Worm (Caenorhabditis elegans) whole organism, late embryonic: ENCODE data around the gene srj-13.

Experiments
- C08G9.2 ChIP-seq: sonication (generic microtip); optimal IDR thresholded peaks from 2 replicates; lab custom pipeline; 2016; ENCODE audit warnings: mild to moderate bottlenecking, missing genetic modification characterization, moderate library complexity, missing compliant biosample characterization
- F13H6.1 ChIP-seq: sonication (generic microtip); optimal IDR thresholded peaks from 2 replicates; lab custom pipeline; 2016; ENCODE audit warnings: missing genetic modification characterization, missing compliant biosample characterization
- K02D7.2 ChIP-seq: sonication (generic microtip); optimal IDR thresholded peaks from 2 replicates; lab custom pipeline; 2017; ENCODE audit warnings: mild to moderate bottlenecking, missing genetic modification characterization, missing compliant biosample characterization
- T23F11.4 ChIP-seq: fragments of 200-800 bp; sonication (Bioruptor generic); optimal IDR thresholded peaks from 2 replicates; lab custom pipeline; 2018; ENCODE audit warnings: mild to moderate bottlenecking, missing genetic modification characterization, missing compliant biosample characterization
- ama-1 ChIP-seq: fragments of 150-350 bp; optimal IDR thresholded peaks from 2 replicates; lab custom pipeline; 2014
- ceh-14 ChIP-seq: sonication (generic microtip); optimal IDR thresholded peaks from 2 replicates; lab custom pipeline; 2016; ENCODE audit warnings: missing genotype, missing genetic modification characterization, missing compliant biosample characterization
- ceh-18 ChIP-seq: sonication (generic microtip); optimal IDR thresholded peaks from 2 replicates; lab custom pipeline; 2016; ENCODE audit warnings: missing genetic modification characterization, missing compliant biosample characterization
- ceh-19 ChIP-seq: fragments of 200-800 bp; sonication (Bioruptor generic); optimal IDR thresholded peaks from 2 replicates; lab custom pipeline; 2018; ENCODE audit warnings: mild to moderate bottlenecking, missing genetic modification characterization, missing compliant biosample characterization
- ceh-2 ChIP-seq: sonication (generic microtip); optimal IDR thresholded peaks from 2 replicates; lab custom pipeline; 2016; ENCODE audit warnings: missing genotype, missing genetic modification characterization, missing compliant biosample characterization
- ceh-22 ChIP-seq: sonication (generic microtip); optimal IDR thresholded peaks from 2 replicates; lab custom pipeline; 2017; ENCODE audit warnings: missing biosample characterization, missing genetic modification characterization
- ceh-30 ChIP-seq: fragments of 150-350 bp; optimal IDR thresholded peaks from 2 replicates; lab custom pipeline; 2014; ENCODE audit warnings: missing biosample characterization, missing genetic modification characterization
- ceh-34 ChIP-seq: sonication (generic microtip); optimal IDR thresholded peaks from 2 replicates; lab custom pipeline; 2016; ENCODE audit warnings: mild to moderate bottlenecking, missing genetic modification characterization, missing compliant biosample characterization
- ceh-45 ChIP-seq: fragments of 200-800 bp; sonication (Bioruptor generic); IDR thresholded peaks from 2 replicates; pipeline ENCODE4 v1.3.6; 2022; ENCODE audit warnings: missing genetic modification reagents, missing genetic modification characterization, missing compliant biosample characterization
- ceh-48 ChIP-seq: sonication (generic microtip); optimal IDR thresholded peaks from 2 replicates; lab custom pipeline; 2016; ENCODE audit warnings: missing genetic modification characterization, inconsistent platforms, missing compliant biosample characterization
- ceh-6 ChIP-seq: fragments of 200-800 bp; sonication (Bioruptor generic); optimal IDR thresholded peaks from 2 replicates; lab custom pipeline; 2018; ENCODE audit warnings: mild to moderate bottlenecking, missing genetic modification characterization, missing compliant biosample characterization
- ceh-9 ChIP-seq: sonication (generic microtip); optimal IDR thresholded peaks from 2 replicates; lab custom pipeline; 2016; ENCODE audit warnings: mild to moderate bottlenecking, missing genetic modification characterization, inconsistent platforms, missing compliant biosample characterization
- che-1 ChIP-seq: sonication (generic microtip); optimal IDR thresholded peaks from 2 replicates; lab custom pipeline; 2016; ENCODE audit warnings: mild to moderate bottlenecking, missing genetic modification characterization, missing compliant biosample characterization
- dmd-4 ChIP-seq: sonication (generic microtip); optimal IDR thresholded peaks from 2 replicates; lab custom pipeline; 2016; ENCODE audit warnings: borderline replicate concordance, missing genetic modification characterization, missing compliant biosample characterization
- ets-4 ChIP-seq: sonication (generic microtip); optimal IDR thresholded peaks from 2 replicates; lab custom pipeline; 2016; ENCODE audit warnings: missing genetic modification characterization, missing compliant biosample characterization
- fax-1 ChIP-seq: sonication (generic microtip); optimal IDR thresholded peaks from 2 replicates; lab custom pipeline; 2016; ENCODE audit warnings: missing genotype, missing genetic modification characterization, missing compliant biosample characterization
- fkh-6 ChIP-seq: sonication (generic microtip); optimal IDR thresholded peaks from 2 replicates; lab custom pipeline; 2016; ENCODE audit warnings: missing genetic modification characterization, missing compliant biosample characterization
- gmeb-2 ChIP-seq: sonication (generic microtip); optimal IDR thresholded peaks from 2 replicates; lab custom pipeline; 2016; ENCODE audit warnings: missing genetic modification characterization, inconsistent platforms, missing compliant biosample characterization
- hlh-13 ChIP-seq: fragments of 200-800 bp; sonication (Bioruptor generic); optimal IDR thresholded peaks from 2 replicates; lab custom pipeline; 2018; ENCODE audit warnings: mild to moderate bottlenecking, missing genetic modification characterization, missing compliant biosample characterization
- hlh-6 ChIP-seq: sonication (generic microtip); optimal IDR thresholded peaks from 2 replicates; lab custom pipeline; 2016; ENCODE audit warnings: missing genotype, missing genetic modification characterization, missing compliant biosample characterization
- hlh-8 ChIP-seq: sonication (generic microtip); optimal IDR thresholded peaks from 2 replicates; lab custom pipeline; 2016; ENCODE audit warnings: missing genotype, missing genetic modification characterization, missing compliant biosample characterization
- madf-2 ChIP-seq: sonication (generic microtip); optimal IDR thresholded peaks from 2 replicates; lab custom pipeline; 2017; ENCODE audit warnings: missing genetic modification characterization, missing compliant biosample characterization
- nfya-1 ChIP-seq: sonication (generic microtip); optimal IDR thresholded peaks from 2 replicates; lab custom pipeline; 2017; ENCODE audit warnings: missing genetic modification characterization, mild to moderate bottlenecking, missing compliant biosample characterization, antibody characterized with exemption, moderate library complexity
- nhr-232 ChIP-seq: sonication (generic microtip); optimal IDR thresholded peaks from 2 replicates; lab custom pipeline; 2016; ENCODE audit warnings: missing genetic modification characterization, missing compliant biosample characterization
- pax-1 ChIP-seq: fragments of 150-350 bp; optimal IDR thresholded peaks from 2 replicates; lab custom pipeline; 2014; ENCODE audit warnings: missing biosample characterization, missing genetic modification characterization
- pha-4 ChIP-seq: fragments of 150-350 bp; optimal IDR thresholded peaks from 2 replicates; lab custom pipeline; 2018; ENCODE audit warnings: missing biosample characterization, missing genetic modification reagents, missing genetic modification characterization
- pros-1 ChIP-seq: fragments of 150-350 bp; optimal IDR thresholded peaks from 2 replicates; lab custom pipeline; 2014; ENCODE audit warnings: missing biosample characterization, missing genetic modification reagents, missing genetic modification characterization
- ref-2 ChIP-seq: sonication (generic microtip); optimal IDR thresholded peaks from 2 replicates; lab custom pipeline; 2016; ENCODE audit warnings: missing genetic modification characterization, missing compliant biosample characterization
- rnt-1 ChIP-seq: sonication (generic microtip); optimal IDR thresholded peaks from 2 replicates; lab custom pipeline; 2016; ENCODE audit warnings: missing genetic modification characterization, missing compliant biosample characterization
- sdc-2 ChIP-seq: sonication (generic microtip); optimal IDR thresholded peaks from 2 replicates; lab custom pipeline; 2016; ENCODE audit warnings: missing genotype, missing genetic modification characterization, missing compliant biosample characterization
- sox-2 ChIP-seq: fragments of 200-800 bp; sonication (Bioruptor generic); IDR thresholded peaks from 2 replicates; pipeline ENCODE4 v1.3.6; 2022; ENCODE audit warnings: missing genetic modification reagents, missing genetic modification characterization, missing compliant biosample characterization
- tbx-2 ChIP-seq: sonication (generic microtip); optimal IDR thresholded peaks from 2 replicates; lab custom pipeline; 2016; ENCODE audit warnings: missing genetic modification characterization, missing compliant biosample characterization
- ttx-3 ChIP-seq: sonication (generic microtip); optimal IDR thresholded peaks from 2 replicates; lab custom pipeline; 2016; ENCODE audit warnings: missing genetic modification reagents, missing genetic modification characterization, missing compliant biosample characterization
- unc-55 ChIP-seq: sonication (generic microtip); optimal IDR thresholded peaks from 2 replicates; lab custom pipeline; 2017; ENCODE audit warnings: missing biosample characterization, missing genetic modification reagents, missing genetic modification characterization
- zip-5 ChIP-seq: sonication (generic microtip); optimal IDR thresholded peaks from 2 replicates; lab custom pipeline; 2016; ENCODE audit warnings: missing genetic modification characterization, missing compliant biosample characterization
- ztf-16 ChIP-seq: sonication (generic microtip); optimal IDR thresholded peaks from 2 replicates; lab custom pipeline; 2017; ENCODE audit warnings: missing genetic modification characterization, missing compliant biosample characterization

srj-13 gene

DNA sequence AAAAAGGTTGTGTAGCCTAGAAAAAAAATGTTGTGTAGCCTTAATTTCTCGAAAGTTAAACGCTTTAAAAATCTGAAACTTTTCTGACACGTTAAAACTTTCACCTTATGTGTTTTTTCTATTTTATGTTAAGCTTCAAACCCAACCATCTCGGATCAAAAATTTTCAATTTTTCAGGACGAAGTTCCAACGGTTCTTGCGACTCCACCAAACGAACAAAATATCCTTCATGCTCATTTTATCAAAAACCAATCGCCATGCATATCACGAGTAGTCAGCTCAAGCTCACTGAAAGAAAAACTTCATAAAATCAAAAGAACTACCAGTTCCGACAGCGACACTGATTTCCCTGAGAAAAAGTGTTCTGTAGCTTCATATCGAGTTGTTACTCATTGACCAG is 34.1 kb downstream of the srj-13 start:
- TF ChIP-seq ceh-22 (tag; lab: Kevin White, UChicago) (no peak), T23F11.4 (GFP tag; lab: Kevin White, UChicago) (no peak), nhr-232 (no peak), ama-1 (no peak), ceh-2 (tag; lab: Kevin White, UChicago) (no peak), ceh-9 (tag; lab: Kevin White, UChicago) (no peak), nfya-1 (tag; lab: Kevin White, UChicago) (no peak), sdc-2 (tag; lab: Kevin White, UChicago) (no peak), ceh-45 (GFP tag; lab: Robert Waterston, UW) (no peak), ets-4 (tag; lab: Kevin White, UChicago) (no peak), F13H6.1 (tag; lab: Kevin White, UChicago) (no peak), hlh-8 (no peak), C08G9.2 (tag; lab: Kevin White, UChicago) (no peak), ceh-19 (GFP tag; lab: Kevin White, UChicago) (no peak), ttx-3 (no peak), pax-1 (tag; lab: Kevin White, UChicago) (no peak), unc-55 (no peak)

DNA sequence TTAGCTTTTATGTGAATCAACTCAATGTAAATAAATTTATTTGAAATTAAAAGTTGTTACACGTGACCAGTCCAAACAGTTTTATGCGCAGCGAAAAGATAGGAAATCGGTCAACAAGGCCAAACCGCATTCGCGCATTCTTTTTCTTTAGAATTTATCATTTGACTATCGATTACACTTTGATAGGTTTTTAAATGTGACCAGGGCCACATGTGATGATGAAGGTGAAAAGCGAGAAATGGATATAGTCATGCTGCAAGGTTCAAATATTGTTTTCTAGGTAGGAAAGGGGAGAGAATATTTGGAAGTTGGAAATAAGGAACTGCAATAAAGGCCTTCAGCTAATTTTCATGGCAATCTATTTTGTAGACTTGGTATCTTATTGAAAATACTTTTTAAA is 34.5 kb downstream of the srj-13 start:
- TF ChIP-seq ceh-19 (GFP tag; lab: Kevin White, UChicago) (no peak), dmd-4 (tag; lab: Kevin White, UChicago) (no peak), ama-1 (no peak), gmeb-2 (tag; lab: Kevin White, UChicago) (no peak), ceh-22 (tag; lab: Kevin White, UChicago) (no peak)

DNA sequence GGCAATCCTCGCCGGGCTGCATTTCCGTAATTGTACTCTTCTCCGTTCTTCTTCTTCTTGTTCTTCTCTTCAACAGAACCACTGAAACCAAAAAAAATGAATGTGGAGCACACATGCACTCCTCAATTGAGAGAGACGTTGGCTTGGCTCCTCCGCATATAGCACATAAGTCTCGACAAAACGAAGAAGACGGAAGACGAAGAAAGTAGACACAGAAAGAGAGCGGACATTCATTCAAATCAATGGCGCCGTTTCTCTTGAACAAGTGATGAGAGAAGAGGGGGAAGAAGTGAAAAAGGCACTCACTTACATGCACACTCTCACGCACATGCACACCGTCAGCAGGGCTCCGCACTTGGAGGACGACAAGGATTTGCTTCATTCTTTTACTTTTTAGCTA is 35.1 kb downstream of the srj-13 start, which contains the start of gene F25E5.9:
Gene F25E5.9, minus strand, starts transcription at position 382 of the 400 bp plus-strand sequence.
- TF ChIP-seq ceh-18 (tag; lab: Kevin White, UChicago) (no peak), T23F11.4 (GFP tag; lab: Kevin White, UChicago) (no peak), F13H6.1 (tag; lab: Kevin White, UChicago) (no peak), tbx-2 (tag; lab: Kevin White, UChicago) (no peak), ceh-14 (no peak), fax-1 (tag; lab: Kevin White, UChicago) (no peak), hlh-13 (GFP tag; lab: Kevin White, UChicago) (no peak), ceh-6 (GFP tag; lab: Kevin White, UChicago) (no peak), fkh-6 (tag; lab: Kevin White, UChicago) (no peak), pros-1 (tag; lab: Kevin White, UChicago) (no peak), pha-4 (tag; lab: Kevin White, UChicago) (no peak), ref-2 (tag; lab: Kevin White, UChicago) (no peak)
- TF ChIP-seq, all 69 proteins: peak for 0

DNA sequence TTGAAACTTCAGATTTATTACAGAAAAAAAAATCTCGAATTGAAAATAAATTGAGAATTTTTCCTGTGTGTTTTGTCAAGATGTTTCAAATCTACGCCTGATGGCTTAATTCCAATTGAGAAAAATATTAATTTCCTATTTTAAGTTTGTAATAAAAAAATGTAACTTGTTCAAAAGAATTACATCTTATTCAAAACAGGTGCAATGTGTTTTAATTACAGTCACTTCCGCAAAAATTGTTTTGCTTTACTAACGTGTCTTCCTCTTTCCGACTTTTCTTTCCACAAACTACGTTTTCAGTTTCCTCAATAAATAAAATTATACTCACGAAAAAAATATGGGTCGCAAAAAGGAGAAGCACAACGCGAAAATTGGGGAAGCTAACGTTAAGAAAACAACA is 35.5 kb downstream of the srj-13 start, which contains the start of gene F25E5.16:
Gene F25E5.16, plus strand, starts transcription at position 301 of the 400 bp plus-strand sequence.
- no peak for TF ChIP-seq ceh-22 (tag; lab: Kevin White, UChicago)

DNA sequence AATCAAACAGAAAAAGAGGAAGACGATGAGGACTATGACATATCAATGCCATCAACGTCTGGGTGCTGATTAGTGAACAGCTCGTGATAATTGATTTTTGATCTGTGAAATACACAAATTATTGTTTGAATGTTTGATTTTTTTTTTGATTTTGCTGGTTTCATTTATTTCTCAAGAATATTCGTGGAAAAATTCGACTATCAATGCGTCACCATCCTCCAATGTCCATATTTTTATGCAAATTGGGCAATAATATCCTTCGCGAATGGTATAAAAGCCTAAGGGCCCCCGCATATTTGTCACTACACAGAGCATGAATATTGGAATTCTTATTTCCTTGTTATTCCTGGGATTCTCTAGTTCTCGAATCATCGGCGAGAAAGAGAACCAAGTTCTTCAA is 37.4 kb downstream of the srj-13 start, which contains the start of gene try-13:
Gene try-13, plus strand, starts transcription at position 301 of the 400 bp plus-strand sequence.
- TF ChIP-seq ceh-18 (tag; lab: Kevin White, UChicago) (no peak), nhr-232 (no peak), zip-5 (tag; lab: Kevin White, UChicago) (no peak), che-1 (no peak), pha-4 (tag; lab: Kevin White, UChicago) (no peak), ceh-48 (tag; lab: Kevin White, UChicago) (no peak), madf-2 (tag; lab: Kevin White, UChicago) (no peak), ceh-34 (tag; lab: Kevin White, UChicago) (no peak), rnt-1 (no peak), hlh-6 (tag; lab: Kevin White, UChicago) (no peak), ceh-2 (tag; lab: Kevin White, UChicago) (no peak), ceh-30 (tag; lab: Kevin White, UChicago) (no peak), K02D7.2 (tag; lab: Kevin White, UChicago) (no peak), ceh-9 (tag; lab: Kevin White, UChicago) (no peak), ama-1 (no peak), ztf-16 (tag; lab: Kevin White, UChicago) (no peak), sox-2 (GFP tag; lab: Robert Waterston, UW) (no peak), sdc-2 (tag; lab: Kevin White, UChicago) (no peak)
